Worm (Caenorhabditis elegans) whole organism, mixed stage, embryonic: ENCODE data around the gene paqr-3.

ENCODE experiments used
- ceh-39 ChIP-seq: fragments of 150-350 bp; optimal IDR thresholded peaks from 2 replicates; lab custom pipeline; 2014; ENCODE audit warnings: missing biosample characterization, missing genetic modification characterization
- ceh-83 ChIP-seq: fragments of 200-800 bp; sonication (Bioruptor generic); optimal IDR thresholded peaks from 2 replicates; lab custom pipeline; 2018; ENCODE audit warnings: mild to moderate bottlenecking, missing genetic modification characterization, missing compliant biosample characterization
- lsy-2 ChIP-seq: fragments of 150-350 bp; optimal IDR thresholded peaks from 2 replicates; lab custom pipeline; 2014; ENCODE audit warnings: missing biosample characterization, missing genetic modification characterization
- mep-1 ChIP-seq: fragments of 150-350 bp; optimal IDR thresholded peaks from 2 replicates; lab custom pipeline; 2017; ENCODE audit warnings: missing biosample characterization, missing genetic modification reagents, missing genetic modification characterization, inconsistent platforms
- nhr-28 ChIP-seq: fragments of 150-350 bp; optimal IDR thresholded peaks from 2 replicates; lab custom pipeline; 2014; ENCODE audit warnings: missing biosample characterization, missing genetic modification characterization
- unc-62 ChIP-seq: fragments of 150-350 bp; optimal IDR thresholded peaks from 2 replicates; lab custom pipeline; 2014; ENCODE audit warnings: missing biosample characterization, missing genetic modification reagents, missing genetic modification characterization
- ztf-11 ChIP-seq: fragments of 150-350 bp; optimal IDR thresholded peaks from 2 replicates; lab custom pipeline; 2014; ENCODE audit warnings: missing biosample characterization, missing genetic modification characterization

- TF ChIP-seq ceh-83 (no peak), ceh-39 (no peak), mep-1 (tag; lab: Kevin White, UChicago) (no peak), unc-62 (GFP tag; lab: Kevin White, UChicago) (no peak), lsy-2 (tag; lab: Kevin White, UChicago) (no peak), nhr-28 (tag; lab: Kevin White, UChicago) (no peak), ztf-11 (tag; lab: Kevin White, UChicago) (no peak)
These were observed 7.8 kb upstream of the paqr-3 start for ce11 chrIV:14391268-14391667.
